Worm (Caenorhabditis elegans) whole organism, L1 larva: ENCODE results near the gene cdd-1.

Source experiments
- C16A3.4 ChIP-seq: fragments of 150-350 bp; optimal IDR thresholded peaks from 2 replicates; lab custom pipeline; 2014; ENCODE audit warnings: missing biosample characterization, missing genetic modification characterization
- C34B4.2 ChIP-seq: sonication (generic microtip); optimal IDR thresholded peaks from 2 replicates; lab custom pipeline; 2017; ENCODE audit warnings: mild to moderate bottlenecking, missing genetic modification characterization, missing compliant biosample characterization
- Y116A8C.19 ChIP-seq: sonication (generic microtip); optimal IDR thresholded peaks from 2 replicates; lab custom pipeline; 2016; ENCODE audit warnings: missing compliant biosample characterization, missing genetic modification characterization, borderline replicate concordance
- aha-1 ChIP-seq: fragments of 150-350 bp; optimal IDR thresholded peaks from 2 replicates; lab custom pipeline; 2014; ENCODE audit warnings: missing biosample characterization, missing genetic modification characterization
- alr-1 ChIP-seq: fragments of 200-800 bp; sonication (Bioruptor generic); optimal IDR thresholded peaks from 2 replicates; lab custom pipeline; 2018; ENCODE audit warnings: borderline replicate concordance, mild to moderate bottlenecking, missing genetic modification characterization, missing compliant biosample characterization
- ama-1 ChIP-seq: fragments of 150-350 bp; optimal IDR thresholded peaks from 2 replicates; lab custom pipeline; 2014
- blmp-1 ChIP-seq: fragments of 150-350 bp; optimal IDR thresholded peaks from 2 replicates; lab custom pipeline; 2014; ENCODE audit warnings: missing biosample characterization, missing genetic modification characterization
- ceh-8 ChIP-seq: fragments of 200-800 bp; sonication (Bioruptor generic); optimal IDR thresholded peaks from 2 replicates; lab custom pipeline; 2018; ENCODE audit warnings: mild to moderate bottlenecking, missing genetic modification characterization, moderate library complexity, missing compliant biosample characterization
- ceh-82 ChIP-seq, 3 experiments: fragments of 150-350 bp in 1 of 3; sonication (generic microtip) in 2 of 3; optimal IDR thresholded peaks; 2 replicates each; lab custom pipeline; 2014 to 2017; ENCODE audit warnings: missing biosample characterization in 3 of 3, missing genetic modification characterization in 3 of 3
- ceh-88 ChIP-seq: fragments of 200-800 bp; sonication (Bioruptor generic); IDR thresholded peaks from 2 replicates; pipeline ENCODE4 v1.3.6; 2022; ENCODE audit warnings: missing genetic modification characterization, missing compliant biosample characterization
- ceh-90 ChIP-seq: sonication (generic microtip); optimal IDR thresholded peaks from 2 replicates; lab custom pipeline; 2016; ENCODE audit warnings: missing genetic modification characterization, missing compliant biosample characterization
- ces-1 ChIP-seq: fragments of 150-350 bp; optimal IDR thresholded peaks from 2 replicates; lab custom pipeline; 2014; ENCODE audit warnings: missing biosample characterization, missing genetic modification reagents, missing genetic modification characterization
- dsc-1 ChIP-seq: sonication (generic microtip); optimal IDR thresholded peaks from 2 replicates; lab custom pipeline; 2016; ENCODE audit warnings: mild to moderate bottlenecking, missing genetic modification characterization, missing compliant biosample characterization
- efl-1 ChIP-seq, 4 experiments: fragments of 150-350 bp; optimal IDR thresholded peaks in 3 of 4; peaks in 1 of 4; 1 replicate in 1 of 4; 2 replicates in 3 of 4; lab custom pipeline; 2014; ENCODE audit warnings: missing biosample characterization in 2 of 4, missing genetic modification characterization in 2 of 4, missing genetic modification reagents in 2 of 4
- efl-3 ChIP-seq: fragments of 200-800 bp; sonication (Bioruptor generic); optimal IDR thresholded peaks from 2 replicates; lab custom pipeline; 2018; ENCODE audit warnings: mild to moderate bottlenecking, missing genetic modification characterization, missing compliant biosample characterization
- elt-2 ChIP-seq: sonication (generic microtip); optimal IDR thresholded peaks from 2 replicates; lab custom pipeline; 2016; ENCODE audit warnings: missing genetic modification characterization, mild to moderate bottlenecking, inconsistent platforms, missing compliant biosample characterization, missing genetic modification reagents
- elt-3 ChIP-seq, 6 experiments: fragments of 150-350 bp in 1 of 6; sonication (generic microtip); optimal IDR thresholded peaks; 2 replicates each; lab custom pipeline; 2017 to 2018; ENCODE audit warnings: missing biosample characterization in 6 of 6, missing genetic modification characterization in 6 of 6, inconsistent platforms in 1 of 6
- ets-5 ChIP-seq: fragments of 200-800 bp; sonication (Bioruptor generic); IDR thresholded peaks from 2 replicates; pipeline ENCODE4 v1.3.6; 2022; ENCODE audit warnings: missing genetic modification characterization, missing compliant biosample characterization
- fkh-10 ChIP-seq: sonication (generic microtip); optimal IDR thresholded peaks from 2 replicates; lab custom pipeline; 2017; ENCODE audit warnings: missing biosample characterization, missing genetic modification reagents, missing genetic modification characterization
- fos-1 ChIP-seq: fragments of 150-350 bp; optimal IDR thresholded peaks from 2 replicates; lab custom pipeline; 2014; ENCODE audit warnings: missing biosample characterization, missing genetic modification characterization
- grh-1 ChIP-seq: fragments of 200-800 bp; sonication (Bioruptor generic); IDR thresholded peaks from 2 replicates; pipeline ENCODE4 v1.3.6; 2022; ENCODE audit warnings: missing genetic modification reagents, missing genetic modification characterization, missing compliant biosample characterization
- jun-1 ChIP-seq: fragments of 150-350 bp; optimal IDR thresholded peaks from 2 replicates; lab custom pipeline; 2014; ENCODE audit warnings: missing biosample characterization, missing genetic modification reagents, missing genetic modification characterization
- lin-13 ChIP-seq: fragments of 150-350 bp; optimal IDR thresholded peaks from 2 replicates; lab custom pipeline; 2014; ENCODE audit warnings: missing biosample characterization, missing genetic modification reagents, missing genetic modification characterization
- lin-15B ChIP-seq: fragments of 150-350 bp; sonication (generic microtip); optimal IDR thresholded peaks from 3 replicates; lab custom pipeline; 2014; ENCODE audit warnings: missing biosample characterization, missing genetic modification characterization
- lin-35 ChIP-seq, 2 experiments: fragments of 150-350 bp; optimal IDR thresholded peaks; 2 replicates each; lab custom pipeline; 2014; ENCODE audit warnings: missing biosample characterization in 2 of 2, missing genetic modification characterization in 2 of 2, missing genetic modification reagents in 2 of 2
- lin-39 ChIP-seq: fragments of 150-350 bp; optimal IDR thresholded peaks from 2 replicates; lab custom pipeline; 2014; ENCODE audit warnings: missing biosample characterization, missing genetic modification reagents, missing genetic modification characterization
- mab-9 ChIP-seq: fragments of 200-800 bp; sonication (Bioruptor generic); IDR thresholded peaks from 2 replicates; pipeline ENCODE4 v1.3.6; 2022; ENCODE audit warnings: missing genetic modification reagents, missing genetic modification characterization, missing compliant biosample characterization
- mdl-1 ChIP-seq, 2 experiments: fragments of 150-350 bp; optimal IDR thresholded peaks; 2 replicates each; lab custom pipeline; 2014 to 2017; ENCODE audit warnings: missing biosample characterization in 2 of 2, missing genetic modification characterization in 2 of 2, inconsistent platforms in 1 of 2
- nhr-12 ChIP-seq: sonication (generic microtip); optimal IDR thresholded peaks from 2 replicates; lab custom pipeline; 2017; ENCODE audit warnings: missing biosample characterization, missing genetic modification characterization
- nhr-19 ChIP-seq: fragments of 200-800 bp; sonication (Bioruptor generic); conservative IDR thresholded peaks from 2 replicates; pipeline ENCODE4 v1.3.6; 2022; ENCODE audit warnings: missing genetic modification characterization, missing compliant biosample characterization
- nhr-20 ChIP-seq: sonication (generic microtip); optimal IDR thresholded peaks from 2 replicates; lab custom pipeline; 2016; ENCODE audit warnings: mild to moderate bottlenecking, missing genetic modification characterization, missing compliant biosample characterization
- nhr-237 ChIP-seq: fragments of 150-350 bp; optimal IDR thresholded peaks from 2 replicates; lab custom pipeline; 2014; ENCODE audit warnings: missing biosample characterization, missing genetic modification characterization
- nhr-71 ChIP-seq: sonication (generic microtip); optimal IDR thresholded peaks from 2 replicates; lab custom pipeline; 2016; ENCODE audit warnings: mild to moderate bottlenecking, missing genetic modification characterization, moderate library complexity, missing compliant biosample characterization
- nhr-76 ChIP-seq: sonication (generic microtip); optimal IDR thresholded peaks from 2 replicates; lab custom pipeline; 2017; ENCODE audit warnings: missing biosample characterization, missing genetic modification characterization
- nhr-85 ChIP-seq: sonication (generic microtip); peaks from one replicate; lab custom pipeline; 2016; ENCODE audit warnings: missing genetic modification characterization, inconsistent platforms, missing compliant biosample characterization
- pqm-1 ChIP-seq: sonication (generic microtip); optimal IDR thresholded peaks from 3 replicates; lab custom pipeline; 2017; ENCODE audit warnings: missing biosample characterization, missing genetic modification characterization
- rnt-1 ChIP-seq: sonication (generic microtip); optimal IDR thresholded peaks from 2 replicates; lab custom pipeline; 2016; ENCODE audit warnings: mild to moderate bottlenecking, missing genetic modification characterization, moderate library complexity, missing compliant biosample characterization
- skn-1 ChIP-seq: fragments of 150-350 bp; optimal IDR thresholded peaks from 2 replicates; lab custom pipeline; 2014; ENCODE audit warnings: missing biosample characterization, missing genetic modification characterization
- snpc-4 ChIP-seq: fragments of 150-350 bp; optimal IDR thresholded peaks from 2 replicates; lab custom pipeline; 2014; ENCODE audit warnings: missing biosample characterization, missing genetic modification characterization
- snu-23 ChIP-seq: sonication (generic microtip); optimal IDR thresholded peaks from 2 replicates; lab custom pipeline; 2016; ENCODE audit warnings: missing genetic modification characterization, missing compliant biosample characterization
- sptf-1 ChIP-seq: fragments of 150-350 bp; optimal IDR thresholded peaks from 2 replicates; lab custom pipeline; 2014; ENCODE audit warnings: missing biosample characterization, missing genetic modification characterization
- sup-37 ChIP-seq: fragments of 200-800 bp; sonication (Bioruptor generic); optimal IDR thresholded peaks from 2 replicates; lab custom pipeline; 2018; ENCODE audit warnings: mild to moderate bottlenecking, missing genetic modification characterization, missing compliant biosample characterization
- swsn-7 ChIP-seq: sonication (generic microtip); optimal IDR thresholded peaks from 2 replicates; lab custom pipeline; 2016; ENCODE audit warnings: missing genetic modification characterization, missing compliant biosample characterization
- tlp-1 ChIP-seq: fragments of 150-350 bp; optimal IDR thresholded peaks from 2 replicates; lab custom pipeline; 2014; ENCODE audit warnings: missing biosample characterization, missing genetic modification characterization
- unc-130 ChIP-seq: fragments of 150-350 bp; optimal IDR thresholded peaks from 2 replicates; lab custom pipeline; 2017; ENCODE audit warnings: missing biosample characterization, missing genetic modification characterization, inconsistent platforms
- unc-30 ChIP-seq: sonication (generic microtip); optimal IDR thresholded peaks from 2 replicates; lab custom pipeline; 2017; ENCODE audit warnings: missing biosample characterization, missing genetic modification characterization
- unc-62 ChIP-seq: fragments of 150-350 bp; optimal IDR thresholded peaks from 2 replicates; lab custom pipeline; 2014; ENCODE audit warnings: missing biosample characterization, missing genetic modification reagents, missing genetic modification characterization
- unc-86 ChIP-seq: sonication (generic microtip); optimal IDR thresholded peaks from 2 replicates; lab custom pipeline; 2016; ENCODE audit warnings: missing genetic modification characterization, missing compliant biosample characterization
- vab-15 ChIP-seq: sonication (generic microtip); optimal IDR thresholded peaks from 2 replicates; lab custom pipeline; 2017; ENCODE audit warnings: missing genotype, mild to moderate bottlenecking, missing genetic modification characterization, missing compliant biosample characterization
- xbp-1 ChIP-seq: sonication (generic microtip); optimal IDR thresholded peaks from 2 replicates; lab custom pipeline; 2016; ENCODE audit warnings: missing genetic modification characterization, missing compliant biosample characterization
- zag-1 ChIP-seq: fragments of 150-350 bp; optimal IDR thresholded peaks from 2 replicates; lab custom pipeline; 2014; ENCODE audit warnings: missing biosample characterization, missing genetic modification characterization
- zip-4 ChIP-seq: fragments of 200-800 bp; sonication (Bioruptor generic); optimal IDR thresholded peaks from 2 replicates; lab custom pipeline; 2018; ENCODE audit warnings: mild to moderate bottlenecking, missing genetic modification characterization, moderate library complexity, missing compliant biosample characterization
- ztf-11 ChIP-seq, 2 experiments: sonication (generic microtip); optimal IDR thresholded peaks; 2 replicates each; lab custom pipeline; 2016 to 2017; ENCODE audit warnings: missing genetic modification characterization in 2 of 2, missing biosample characterization in 1 of 2, missing compliant biosample characterization in 1 of 2
- ztf-4 ChIP-seq: fragments of 150-350 bp; optimal IDR thresholded peaks from 2 replicates; lab custom pipeline; 2014; ENCODE audit warnings: missing biosample characterization, missing genetic modification characterization

Gene cdd-1

DNA sequence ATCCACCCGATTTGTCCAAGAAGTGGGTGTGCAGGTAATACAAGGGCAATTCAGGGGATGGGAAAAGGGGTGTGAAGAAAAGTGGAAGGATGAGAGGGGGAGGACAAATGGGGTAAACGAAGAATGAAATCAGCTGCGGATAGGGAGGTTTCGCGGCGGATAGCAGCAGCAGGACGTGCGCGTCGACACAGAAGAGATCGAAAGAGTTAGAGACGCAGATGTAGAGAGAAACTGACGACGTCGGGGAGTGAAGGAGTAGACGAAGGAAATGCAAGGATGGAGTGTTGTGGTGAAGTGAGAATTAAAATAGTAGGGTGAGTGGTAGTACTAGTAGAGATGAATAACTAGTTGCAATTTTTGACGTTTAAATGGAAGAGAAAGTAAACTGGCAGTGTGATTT lies 41.3 kb upstream of the cdd-1 start, which contains the start of gene M60.6 (continued):
- TF ChIP-seq unc-86 (no peak), tlp-1 (tag; lab: Kevin White, UChicago) (no peak), lin-13 (GFP tag; lab: Kevin White, UChicago) (no peak), swsn-7 (tag; lab: Kevin White, UChicago) (peak; percentile 49), lin-39 (tag; lab: Kevin White, UChicago) (no peak), ets-5 (no peak), fos-1 (peak; percentile 16), nhr-237 (tag; lab: Kevin White, UChicago) (no peak), nhr-85 (tag; lab: Kevin White, UChicago) (peak; percentile 87), zag-1 (tag; lab: Kevin White, UChicago) (no peak), elt-2 (tag; lab: Kevin White, UChicago) (no peak), ztf-4 (tag; lab: Kevin White, UChicago) (no peak), nhr-12 (tag; lab: Kevin White, UChicago) (no peak), fkh-10 (GFP tag; lab: Kevin White, UChicago) (peak; percentile 33), nhr-71 (peak; percentile 52), snpc-4 (tag; lab: Kevin White, UChicago) (no peak), grh-1 (GFP tag; lab: Robert Waterston, UW) (0 out of 2 replicates have a peak, but pooled peaks have one; percentile 22), dsc-1 (tag; lab: Kevin White, UChicago) (no peak), sup-37 (no peak), C16A3.4 (tag; lab: Kevin White, UChicago) (no peak), alr-1 (tag; lab: Kevin White, UChicago) (no peak), aha-1 (tag; lab: Kevin White, UChicago) (no peak), unc-30 (tag; lab: Kevin White, UChicago) (no peak), skn-1 (peak; percentile 7), Y116A8C.19 (tag; lab: Kevin White, UChicago) (no peak), ama-1 (no peak), nhr-20 (tag; lab: Kevin White, UChicago) (peak; percentile 48), ceh-88 (GFP tag; lab: Robert Waterston, UW) (no peak), nhr-76 (tag; lab: Kevin White, UChicago) (no peak), efl-1 (optimal IDR thresholded peaks at IDR 0.05; lab: Kevin White, UChicago) (peak; percentile 16 to 32), efl-1 (GFP tag; optimal IDR thresholded peaks at IDR 0.05 in 1 of 2; lab: Kevin White, UChicago) (no peak), efl-3 (no peak), nhr-19 (GFP tag; lab: Robert Waterston, UW) (0 out of 2 replicates have a peak, but pooled peaks have one; percentile 18), zip-4 (no peak), unc-62 (GFP tag; lab: Kevin White, UChicago) (no peak), mab-9 (no peak), mdl-1 (tag; optimal IDR thresholded peaks at IDR 0.05; lab: Kevin White, UChicago) (peak in 1 of 2 experiments; percentile 30), sptf-1 (no peak), ces-1 (GFP tag; lab: Kevin White, UChicago) (no peak), vab-15 (tag; lab: Kevin White, UChicago) (no peak), unc-130 (tag; lab: Kevin White, UChicago) (no peak), xbp-1 (tag; lab: Kevin White, UChicago) (peak; percentile 28), pqm-1 (tag; lab: Kevin White, UChicago) (no peak), blmp-1 (peak; percentile 76), ceh-82 (tag; optimal IDR thresholded peaks at IDR 0.05; lab: Kevin White, UChicago) (peak in 1 of 3 experiments; percentile 73), ztf-11 (tag; optimal IDR thresholded peaks at IDR 0.05; lab: Kevin White, UChicago) (no peak), lin-35 (GFP tag; optimal IDR thresholded peaks at IDR 0.05; lab: Kevin White, UChicago) (peak; percentile 4 to 5), elt-3 (tag; optimal IDR thresholded peaks at IDR 0.05; lab: Kevin White, UChicago) (no peak), ceh-90 (no peak), rnt-1 (peak; percentile 7), C34B4.2 (tag; lab: Kevin White, UChicago) (no peak), ceh-8 (GFP tag; lab: Kevin White, UChicago) (no peak), lin-15B (tag; lab: Kevin White, UChicago) (no peak), jun-1 (no peak), snu-23 (GFP tag; lab: Kevin White, UChicago) (peak; percentile 61)
